Worm (Caenorhabditis elegans): ENCODE measurements around the gene B0244.6.

- no peak for TF ChIP-seq mdl-1 (tag; optimal IDR thresholded peaks at IDR 0.05)
- no peak for TF ChIP-seq R02D3.7 (tag; optimal IDR thresholded peaks at IDR 0.05)
- no peak for TF ChIP-seq aly-2 (tag; optimal IDR thresholded peaks at IDR 0.05)
- no peak for TF ChIP-seq zag-1 (tag; optimal IDR thresholded peaks at IDR 0.05)
- no peak for TF ChIP-seq unc-62 (GFP tag; optimal IDR thresholded peaks at IDR 0.05)
- TF ChIP-seq nhr-25 (tag; optimal IDR thresholded peaks at IDR 0.05): no peak
- TF ChIP-seq lsy-2 (tag; optimal IDR thresholded peaks at IDR 0.05): no peak
Measured at ce11 chrIII:5750503-5750902, 12.7 kb downstream of the B0244.6 start.
